Worm (Caenorhabditis elegans) whole organism, late embryonic: ENCODE measurements around the gene ZK218.3.

Experiments
- K02D7.2 ChIP-seq: sonication (generic microtip); optimal IDR thresholded peaks from 2 replicates; lab custom pipeline; 2017; ENCODE audit warnings: mild to moderate bottlenecking, missing genetic modification characterization, missing compliant biosample characterization
- K09A11.1 ChIP-seq: sonication (generic microtip); optimal IDR thresholded peaks from 2 replicates; lab custom pipeline; 2017; ENCODE audit warnings: antibody characterized with exemption, mild to moderate bottlenecking, missing genetic modification characterization, missing compliant biosample characterization; ENCODE audit not compliant: insufficient read depth
- ama-1 ChIP-seq: fragments of 150-350 bp; optimal IDR thresholded peaks from 2 replicates; lab custom pipeline; 2014
- ceh-19 ChIP-seq: fragments of 200-800 bp; sonication (Bioruptor generic); optimal IDR thresholded peaks from 2 replicates; lab custom pipeline; 2018; ENCODE audit warnings: mild to moderate bottlenecking, missing genetic modification characterization, missing compliant biosample characterization
- ceh-24 ChIP-seq: sonication (generic microtip); optimal IDR thresholded peaks from 2 replicates; lab custom pipeline; 2016; ENCODE audit warnings: mild to moderate bottlenecking, missing genetic modification characterization, missing compliant biosample characterization
- ceh-31 ChIP-seq: sonication (generic microtip); optimal IDR thresholded peaks from 2 replicates; lab custom pipeline; 2016; ENCODE audit warnings: missing genetic modification characterization, missing compliant biosample characterization
- ceh-34 ChIP-seq: sonication (generic microtip); optimal IDR thresholded peaks from 2 replicates; lab custom pipeline; 2016; ENCODE audit warnings: mild to moderate bottlenecking, missing genetic modification characterization, missing compliant biosample characterization
- ceh-45 ChIP-seq: fragments of 200-800 bp; sonication (Bioruptor generic); IDR thresholded peaks from 2 replicates; pipeline ENCODE4 v1.3.6; 2022; ENCODE audit warnings: missing genetic modification reagents, missing genetic modification characterization, missing compliant biosample characterization
- ceh-48 ChIP-seq: sonication (generic microtip); optimal IDR thresholded peaks from 2 replicates; lab custom pipeline; 2016; ENCODE audit warnings: missing genetic modification characterization, inconsistent platforms, missing compliant biosample characterization
- ceh-6 ChIP-seq: fragments of 200-800 bp; sonication (Bioruptor generic); optimal IDR thresholded peaks from 2 replicates; lab custom pipeline; 2018; ENCODE audit warnings: mild to moderate bottlenecking, missing genetic modification characterization, missing compliant biosample characterization
- che-1 ChIP-seq: sonication (generic microtip); optimal IDR thresholded peaks from 2 replicates; lab custom pipeline; 2016; ENCODE audit warnings: mild to moderate bottlenecking, missing genetic modification characterization, missing compliant biosample characterization
- dmd-4 ChIP-seq: sonication (generic microtip); optimal IDR thresholded peaks from 2 replicates; lab custom pipeline; 2016; ENCODE audit warnings: borderline replicate concordance, missing genetic modification characterization, missing compliant biosample characterization
- dve-1 ChIP-seq: sonication (generic microtip); optimal IDR thresholded peaks from 2 replicates; lab custom pipeline; 2017; ENCODE audit warnings: antibody characterized with exemption, mild to moderate bottlenecking, missing genetic modification characterization, missing compliant biosample characterization
- elt-2 ChIP-seq: sonication (generic microtip); optimal IDR thresholded peaks from 2 replicates; lab custom pipeline; 2016; ENCODE audit warnings: missing genetic modification reagents, missing genetic modification characterization, missing compliant biosample characterization
- ets-4 ChIP-seq: sonication (generic microtip); optimal IDR thresholded peaks from 2 replicates; lab custom pipeline; 2016; ENCODE audit warnings: missing genetic modification characterization, missing compliant biosample characterization
- fkh-10 ChIP-seq: fragments of 150-350 bp; optimal IDR thresholded peaks from 2 replicates; lab custom pipeline; 2014; ENCODE audit warnings: missing biosample characterization, missing genetic modification reagents, missing genetic modification characterization
- fkh-6 ChIP-seq: sonication (generic microtip); optimal IDR thresholded peaks from 2 replicates; lab custom pipeline; 2016; ENCODE audit warnings: missing genetic modification characterization, missing compliant biosample characterization
- gmeb-2 ChIP-seq: sonication (generic microtip); optimal IDR thresholded peaks from 2 replicates; lab custom pipeline; 2016; ENCODE audit warnings: missing genetic modification characterization, inconsistent platforms, missing compliant biosample characterization
- hlh-15 ChIP-seq: sonication (generic microtip); optimal IDR thresholded peaks from 2 replicates; lab custom pipeline; 2016; ENCODE audit warnings: missing genetic modification characterization, missing compliant biosample characterization
- hlh-30 ChIP-seq: sonication (generic microtip); optimal IDR thresholded peaks from 2 replicates; lab custom pipeline; 2017; ENCODE audit warnings: antibody characterized with exemption, missing genetic modification characterization, missing compliant biosample characterization; ENCODE audit not compliant: insufficient read depth
- hlh-6 ChIP-seq: sonication (generic microtip); optimal IDR thresholded peaks from 2 replicates; lab custom pipeline; 2016; ENCODE audit warnings: missing genotype, missing genetic modification characterization, missing compliant biosample characterization
- lim-6 ChIP-seq: sonication (generic microtip); optimal IDR thresholded peaks from 2 replicates; lab custom pipeline; 2016; ENCODE audit warnings: missing genetic modification characterization, missing compliant biosample characterization
- lin-11 ChIP-seq: fragments of 200-800 bp; sonication (Bioruptor generic); optimal IDR thresholded peaks from 2 replicates; lab custom pipeline; 2018; ENCODE audit warnings: mild to moderate bottlenecking, missing genetic modification characterization, missing compliant biosample characterization
- mec-3 ChIP-seq: sonication (generic microtip); optimal IDR thresholded peaks from 2 replicates; lab custom pipeline; 2016; ENCODE audit warnings: borderline replicate concordance, missing genetic modification characterization, missing compliant biosample characterization
- nfya-1 ChIP-seq: sonication (generic microtip); optimal IDR thresholded peaks from 2 replicates; lab custom pipeline; 2017; ENCODE audit warnings: missing genetic modification characterization, mild to moderate bottlenecking, missing compliant biosample characterization, antibody characterized with exemption, moderate library complexity
- nhr-11 ChIP-seq: fragments of 150-350 bp; optimal IDR thresholded peaks from 2 replicates; lab custom pipeline; 2014; ENCODE audit warnings: missing biosample characterization, missing genetic modification characterization
- npax-4 ChIP-seq: sonication (generic microtip); optimal IDR thresholded peaks from 2 replicates; lab custom pipeline; 2016; ENCODE audit warnings: missing genetic modification characterization, missing compliant biosample characterization
- odd-2 ChIP-seq: sonication (generic microtip); optimal IDR thresholded peaks from 2 replicates; lab custom pipeline; 2017; ENCODE audit warnings: antibody characterized with exemption, mild to moderate bottlenecking, missing genetic modification characterization, missing compliant biosample characterization
- pag-3 ChIP-seq: sonication (generic microtip); optimal IDR thresholded peaks from 2 replicates; lab custom pipeline; 2016; ENCODE audit warnings: missing compliant biosample characterization, missing genetic modification characterization, borderline replicate concordance
- pax-1 ChIP-seq: fragments of 150-350 bp; optimal IDR thresholded peaks from 2 replicates; lab custom pipeline; 2014; ENCODE audit warnings: missing biosample characterization, missing genetic modification characterization
- pha-4 ChIP-seq: fragments of 150-350 bp; optimal IDR thresholded peaks from 2 replicates; lab custom pipeline; 2018; ENCODE audit warnings: missing biosample characterization, missing genetic modification reagents, missing genetic modification characterization
- pqm-1 ChIP-seq: sonication (generic microtip); optimal IDR thresholded peaks from 2 replicates; lab custom pipeline; 2016; ENCODE audit warnings: missing genetic modification characterization, missing compliant biosample characterization
- ref-2 ChIP-seq: sonication (generic microtip); optimal IDR thresholded peaks from 2 replicates; lab custom pipeline; 2016; ENCODE audit warnings: missing genetic modification characterization, missing compliant biosample characterization
- syd-9 ChIP-seq: sonication (generic microtip); optimal IDR thresholded peaks from 2 replicates; lab custom pipeline; 2016; ENCODE audit warnings: mild to moderate bottlenecking, missing genetic modification characterization, moderate library complexity, missing compliant biosample characterization
- tbx-7 ChIP-seq: sonication (generic microtip); optimal IDR thresholded peaks from 2 replicates; lab custom pipeline; 2016; ENCODE audit warnings: missing genotype, missing genetic modification characterization, missing compliant biosample characterization
- ttx-3 ChIP-seq: sonication (generic microtip); optimal IDR thresholded peaks from 2 replicates; lab custom pipeline; 2016; ENCODE audit warnings: missing genetic modification reagents, missing genetic modification characterization, missing compliant biosample characterization
- unc-42 ChIP-seq: sonication (generic microtip); optimal IDR thresholded peaks from 2 replicates; lab custom pipeline; 2016; ENCODE audit warnings: missing genotype, missing genetic modification characterization, missing compliant biosample characterization
- zip-5 ChIP-seq: sonication (generic microtip); optimal IDR thresholded peaks from 2 replicates; lab custom pipeline; 2016; ENCODE audit warnings: missing genetic modification characterization, missing compliant biosample characterization
- ztf-16 ChIP-seq: sonication (generic microtip); optimal IDR thresholded peaks from 2 replicates; lab custom pipeline; 2017; ENCODE audit warnings: missing genetic modification characterization, missing compliant biosample characterization

The ZK218.3 gene

ce11 chrV:17079795-17080194 is 18.8 kb downstream of the ZK218.3 start, which contains the start of gene srw-20:
Gene srw-20 (minus strand): TSS chrV:17079895.
- TF ChIP-seq gmeb-2 (no peak), pqm-1 (no peak), K09A11.1 (tag; lab: Kevin White, UChicago) (no peak), nhr-11 (no peak), hlh-30 (no peak), ztf-16 (tag; lab: Kevin White, UChicago) (no peak), fkh-6 (tag; lab: Kevin White, UChicago) (no peak), tbx-7 (tag; lab: Kevin White, UChicago) (no peak), npax-4 (tag; lab: Kevin White, UChicago) (no peak), ceh-48 (tag; lab: Kevin White, UChicago) (no peak), ceh-45 (GFP tag; lab: Robert Waterston, UW) (no peak), dmd-4 (tag; lab: Kevin White, UChicago) (no peak), dve-1 (tag; lab: Kevin White, UChicago) (no peak), mec-3 (no peak), hlh-15 (no peak), lin-11 (tag; lab: Kevin White, UChicago) (no peak)

- TF ChIP-seq ama-1 (lab: Kevin White, UChicago): no peak
- TF ChIP-seq ceh-24 (tag; lab: Kevin White, UChicago): no peak
- TF ChIP-seq ceh-34: no peak
- no peak for TF ChIP-seq ceh-19
- no peak for TF ChIP-seq ceh-6
- no peak for TF ChIP-seq lim-6 (tag; lab: Kevin White, UChicago)
- no peak for TF ChIP-seq ref-2 (tag; lab: Kevin White, UChicago)
- TF ChIP-seq syd-9 (tag; lab: Kevin White, UChicago): no peak
- TF ChIP-seq pqm-1: no peak
- TF ChIP-seq K09A11.1 (tag; lab: Kevin White, UChicago): no peak
- TF ChIP-seq che-1: no peak
Observed at ce11 chrV:17077889-17078288, 20.7 kb downstream of the ZK218.3 start, which contains the start of gene T05E12.3. Gene T05E12.3 (minus strand): TSS chrV:17077989.

- TF ChIP-seq ceh-31 (tag; lab: Kevin White, UChicago): no peak
- no peak for TF ChIP-seq pha-4 (tag; lab: Kevin White, UChicago)
- TF ChIP-seq nhr-11: no peak
- no peak for TF ChIP-seq pax-1 (tag; lab: Kevin White, UChicago)
- no peak for TF ChIP-seq ztf-16 (tag; lab: Kevin White, UChicago)
- no peak for TF ChIP-seq K02D7.2 (tag; lab: Kevin White, UChicago)
- no peak for TF ChIP-seq ref-2 (tag; lab: Kevin White, UChicago)
- no peak for TF ChIP-seq hlh-6 (tag; lab: Kevin White, UChicago)
- TF ChIP-seq nfya-1 (tag; lab: Kevin White, UChicago): no peak
- no peak for TF ChIP-seq unc-42
- no peak for TF ChIP-seq fkh-10 (GFP tag; lab: Kevin White, UChicago)
- no peak for TF ChIP-seq syd-9 (tag; lab: Kevin White, UChicago)
- TF ChIP-seq gmeb-2: no peak
Observed at ce11 chrV:17075900-17076299, 22.7 kb downstream of the ZK218.3 start, which contains the start of gene str-125. Gene str-125 (minus strand): TSS chrV:17076000.

DNA sequence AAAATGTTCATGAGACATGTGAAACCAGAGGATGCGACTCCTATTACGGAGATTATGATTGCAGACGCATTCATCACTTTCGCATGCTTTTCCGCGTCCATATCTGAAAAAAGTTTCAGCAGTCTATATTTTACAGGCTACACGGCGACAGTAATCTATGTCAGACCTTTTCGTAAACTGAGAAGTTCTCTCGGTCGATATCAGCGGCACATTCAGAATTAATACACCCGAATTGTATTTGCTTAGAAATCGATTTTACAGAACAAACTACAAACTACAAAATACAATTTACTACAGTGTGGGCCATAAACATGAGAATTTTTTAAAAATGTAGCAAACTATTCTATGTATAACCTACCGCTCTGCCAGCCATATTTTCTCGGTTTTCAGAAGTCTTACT is 27.0 kb downstream of the ZK218.3 start, which contains the start of gene srbc-14:
srbc-14 (minus strand) TSS at position 101 of the 400 bp plus-strand sequence.
- TF ChIP-seq K02D7.2 (tag; lab: Kevin White, UChicago) (no peak), zip-5 (no peak), elt-2 (tag; lab: Kevin White, UChicago) (no peak), odd-2 (tag; lab: Kevin White, UChicago) (no peak), pag-3 (no peak), hlh-15 (no peak), ceh-24 (tag; lab: Kevin White, UChicago) (no peak), unc-42 (no peak), ceh-6 (no peak), ttx-3 (tag; lab: Kevin White, UChicago) (no peak), tbx-7 (tag; lab: Kevin White, UChicago) (no peak), hlh-6 (tag; lab: Kevin White, UChicago) (no peak), ets-4 (tag; lab: Kevin White, UChicago) (no peak)
- TF ChIP-seq, all 69 proteins: peak for 0
